Fruit fly (Drosophila melanogaster): ENCODE data around the gene Fancd2.
A peak's percentile ranks its signal among the peaks of the same experiment; 100 is the strongest.

The Fancd2 gene

DNA sequence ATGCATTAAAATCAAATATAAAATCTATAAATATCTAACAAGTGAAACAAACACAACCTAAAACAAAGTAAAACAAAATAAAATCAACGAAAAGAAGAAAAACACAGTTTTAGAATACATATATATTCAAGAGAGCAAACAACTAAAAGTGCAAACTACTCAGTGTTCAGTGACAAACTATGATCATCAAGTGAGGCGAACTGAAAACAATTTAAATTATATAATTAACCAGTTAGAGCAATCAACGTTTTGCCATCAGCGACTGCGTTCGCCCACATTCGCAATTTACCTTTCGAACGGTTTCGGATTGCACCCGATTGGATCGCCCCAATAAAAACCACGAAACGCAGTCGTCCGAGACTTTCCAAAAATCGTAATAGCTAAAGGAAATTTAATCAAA, 36.4 kb downstream of the Fancd2 start:
- TF ChIP-seq Snoo (tag; optimal IDR thresholded peaks at IDR 0.05) (no peak), CG13204 (GFP tag; optimal IDR thresholded peaks at IDR 0.05) (no peak), CG4496 (GFP tag; IDR thresholded peaks at IDR 0.05) (no peak), CG14655 (GFP tag; optimal IDR thresholded peaks at IDR 0.05) (no peak), Ets98B (GFP tag; IDR thresholded peaks at IDR 0.05) (no peak), fd96Ca (GFP tag; IDR thresholded peaks at IDR 0.05) (no peak), rn (GFP tag; IDR thresholded peaks at IDR 0.05) (no peak), CG9948 (tag; optimal IDR thresholded peaks at IDR 0.05) (no peak), CG17806 (tag; optimal IDR thresholded peaks at IDR 0.05) (no peak)

DNA sequence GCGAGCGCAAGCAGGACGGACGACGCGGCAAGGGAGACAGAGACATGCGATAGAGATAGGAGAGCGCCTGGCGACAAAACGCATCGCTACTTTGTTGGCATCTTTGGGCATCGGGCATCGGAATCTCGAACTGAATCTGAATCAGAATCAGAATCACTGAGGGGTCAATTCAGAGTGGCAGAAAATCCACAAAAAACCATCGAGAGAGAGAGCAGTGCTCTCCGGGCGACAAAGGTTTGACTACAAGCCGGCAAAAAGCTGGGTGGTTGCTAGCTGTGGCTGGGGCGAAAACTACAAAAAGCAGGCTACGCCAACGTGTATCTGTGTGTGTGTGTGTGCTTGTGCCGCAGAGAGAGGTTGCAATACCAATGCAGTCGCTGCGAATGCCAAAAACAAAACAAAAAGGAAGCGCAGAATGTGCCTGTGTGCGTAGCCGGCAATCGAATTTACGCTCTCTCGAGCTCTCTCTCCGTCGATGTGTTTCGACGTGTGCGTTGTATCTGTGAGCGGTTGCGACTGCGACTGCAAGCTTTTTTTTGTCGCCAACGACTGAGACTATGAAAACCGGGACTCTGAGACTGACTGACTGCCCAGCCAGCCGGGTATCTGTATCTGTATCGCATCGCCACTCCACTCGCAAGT, 37.6 kb downstream of the Fancd2 start:
- TF ChIP-seq D1 (tag; optimal IDR thresholded peaks at IDR 0.05): peak; percentile 14
- peak; percentile 99 for TF ChIP-seq CG4496 (GFP tag; IDR thresholded peaks at IDR 0.05)
- TF ChIP-seq Pif1B (GFP tag; optimal IDR thresholded peaks at IDR 0.05): peak; percentile 97
- peak; percentile 89 for TF ChIP-seq CG34367 (tag; optimal IDR thresholded peaks at IDR 0.05)
- TF ChIP-seq CG12605 (GFP tag; IDR thresholded peaks at IDR 0.05): peak; percentile 98
- TF ChIP-seq CG10348 (GFP tag; IDR thresholded peaks at IDR 0.05): 0 out of 2 replicates have a peak, but pooled peaks have one; percentile 18
- peak; percentile 93 for TF ChIP-seq CG14655 (GFP tag; optimal IDR thresholded peaks at IDR 0.05)
- peak; percentile 99 for TF ChIP-seq gl (tag; optimal IDR thresholded peaks at IDR 0.05)
- TF ChIP-seq EcR (GFP tag; optimal IDR thresholded peaks at IDR 0.05): peak; percentile 69
- peak; percentile 89 for TF ChIP-seq CG15710 (tag; optimal IDR thresholded peaks at IDR 0.05)
- TF ChIP-seq CG8301 (tag; optimal IDR thresholded peaks at IDR 0.05): peak; percentile 89
- TF ChIP-seq Snoo (tag; optimal IDR thresholded peaks at IDR 0.05): peak; percentile 89
- TF ChIP-seq Pif1A (GFP tag; optimal IDR thresholded peaks at IDR 0.05): peak; percentile 90
- TF ChIP-seq Ets98B (GFP tag; IDR thresholded peaks at IDR 0.05): peak; percentile 100
- peak; percentile 100 for TF ChIP-seq fd96Ca (GFP tag; IDR thresholded peaks at IDR 0.05)
- TF ChIP-seq CG13204 (GFP tag; optimal IDR thresholded peaks at IDR 0.05): peak; percentile 95
- TF ChIP-seq rn (GFP tag; IDR thresholded peaks at IDR 0.05): peak; percentile 65; the same call in 1 of the 2 replicates
- TF ChIP-seq CG32121 (GFP tag; IDR thresholded peaks at IDR 0.05): peak; percentile 100
- TF ChIP-seq CG9948 (tag; optimal IDR thresholded peaks at IDR 0.05): peak; percentile 73
- TF ChIP-seq CG8159 (tag; optimal IDR thresholded peaks at IDR 0.05): peak; percentile 86
- peak; percentile 82 for TF ChIP-seq CG17806 (tag; optimal IDR thresholded peaks at IDR 0.05)

DNA sequence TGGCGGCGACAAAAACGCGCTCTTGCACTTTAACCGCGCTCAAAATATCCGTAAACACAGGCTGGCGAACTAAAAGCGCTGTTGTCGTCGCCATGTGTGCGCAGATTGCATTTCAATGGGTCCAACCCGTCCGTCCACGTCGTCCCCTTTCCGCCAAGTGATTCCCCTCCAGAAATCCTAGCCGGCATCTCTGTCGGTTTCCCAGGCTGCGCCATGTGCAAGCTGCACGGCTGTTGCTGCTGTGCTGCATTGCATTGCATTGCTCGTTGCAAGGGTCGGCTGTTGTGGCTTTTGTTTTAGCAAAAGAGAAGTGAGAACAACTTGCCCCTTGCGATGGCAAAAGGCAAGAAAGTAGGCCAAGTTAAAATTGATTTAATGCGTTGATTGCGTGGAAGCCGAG, 41.9 kb downstream of the Fancd2 start:
- TF ChIP-seq CG12605 (GFP tag; IDR thresholded peaks at IDR 0.05): no peak
- TF ChIP-seq CG13204 (GFP tag; optimal IDR thresholded peaks at IDR 0.05): peak; percentile 67
- TF ChIP-seq Ets98B (GFP tag; IDR thresholded peaks at IDR 0.05): no peak
- TF ChIP-seq CG4496 (GFP tag; IDR thresholded peaks at IDR 0.05): peak; percentile 59; the same call in 1 of the 3 replicates

- peak; percentile 20 for TF ChIP-seq CG8301 (tag; optimal IDR thresholded peaks at IDR 0.05)
- peak; percentile 42 for TF ChIP-seq CG17806 (tag; optimal IDR thresholded peaks at IDR 0.05)
- TF ChIP-seq CG8159 (tag; optimal IDR thresholded peaks at IDR 0.05): peak; percentile 54
- TF ChIP-seq CG12605 (GFP tag; IDR thresholded peaks at IDR 0.05): 0 out of 2 replicates have a peak, but pooled peaks have one; percentile 16
- TF ChIP-seq Pif1A (GFP tag; optimal IDR thresholded peaks at IDR 0.05): peak; percentile 64
- TF ChIP-seq rn (GFP tag; IDR thresholded peaks at IDR 0.05): no peak
- TF ChIP-seq fd96Ca (GFP tag; IDR thresholded peaks at IDR 0.05): peak; percentile 60; the same call in 1 of the 3 replicates
- TF ChIP-seq CG13204 (GFP tag; optimal IDR thresholded peaks at IDR 0.05): peak; percentile 35
- peak; percentile 42 for TF ChIP-seq CG9948 (tag; optimal IDR thresholded peaks at IDR 0.05)
- TF ChIP-seq CG4496 (GFP tag; IDR thresholded peaks at IDR 0.05): no peak; the same call in 2 of the 3 replicates
- TF ChIP-seq Snoo (tag; optimal IDR thresholded peaks at IDR 0.05): no peak
- no peak for TF ChIP-seq Pif1B (GFP tag; optimal IDR thresholded peaks at IDR 0.05)
- TF ChIP-seq gl (tag; optimal IDR thresholded peaks at IDR 0.05): peak; percentile 15
- peak; percentile 50 for TF ChIP-seq CG14655 (GFP tag; optimal IDR thresholded peaks at IDR 0.05)
- no peak for TF ChIP-seq Ets98B (GFP tag; IDR thresholded peaks at IDR 0.05)
- TF ChIP-seq CG34367 (tag; optimal IDR thresholded peaks at IDR 0.05): no peak
- TF ChIP-seq CG15710 (tag; optimal IDR thresholded peaks at IDR 0.05): peak; percentile 46
- TF ChIP-seq D1 (tag; optimal IDR thresholded peaks at IDR 0.05): no peak
- TF ChIP-seq CG32121 (GFP tag; IDR thresholded peaks at IDR 0.05): no peak
- peak; percentile 34 for TF ChIP-seq EcR (GFP tag; optimal IDR thresholded peaks at IDR 0.05)
- TF ChIP-seq CG10348 (GFP tag; IDR thresholded peaks at IDR 0.05): no peak
These were observed 42.8 kb downstream of the Fancd2 start for dm6 chr3R:20773174-20773573.

DNA sequence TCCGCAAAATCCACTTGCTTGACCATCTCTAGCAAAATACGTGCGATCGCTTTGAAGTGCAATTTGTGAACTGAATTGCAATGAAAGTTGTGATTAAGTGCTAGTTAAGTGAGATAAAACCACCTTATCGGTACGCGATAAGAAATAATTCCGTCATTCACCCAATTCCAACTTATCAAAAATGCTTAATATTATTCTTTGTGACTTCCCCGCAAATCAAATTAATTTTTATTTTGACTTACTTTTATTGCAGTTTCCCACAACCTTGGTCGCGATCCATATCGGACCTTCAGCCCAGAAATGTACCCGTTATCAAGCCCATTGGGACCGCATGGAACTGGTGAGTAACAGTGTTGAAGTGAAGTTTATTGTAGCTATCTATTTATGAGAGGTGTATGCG, 43.4 kb downstream of the Fancd2 start, which contains the start of gene Takl1:
TSS of gene Takl1 (minus strand) at position 59 of the 400 bp plus-strand sequence.
- TF ChIP-seq CG17806 (tag; optimal IDR thresholded peaks at IDR 0.05) (no peak), gl (tag; optimal IDR thresholded peaks at IDR 0.05) (no peak), Pif1A (GFP tag; optimal IDR thresholded peaks at IDR 0.05) (no peak), CG8301 (tag; optimal IDR thresholded peaks at IDR 0.05) (no peak), fd96Ca (GFP tag; IDR thresholded peaks at IDR 0.05) (no peak), CG34367 (tag; optimal IDR thresholded peaks at IDR 0.05) (no peak), CG9948 (tag; optimal IDR thresholded peaks at IDR 0.05) (no peak), rn (GFP tag; IDR thresholded peaks at IDR 0.05) (no peak), CG8159 (tag; optimal IDR thresholded peaks at IDR 0.05) (no peak), Pif1B (GFP tag; optimal IDR thresholded peaks at IDR 0.05) (no peak), D1 (tag; optimal IDR thresholded peaks at IDR 0.05) (no peak), CG14655 (GFP tag; optimal IDR thresholded peaks at IDR 0.05) (no peak), CG15710 (tag; optimal IDR thresholded peaks at IDR 0.05) (no peak), CG10348 (GFP tag; IDR thresholded peaks at IDR 0.05) (no peak), EcR (GFP tag; optimal IDR thresholded peaks at IDR 0.05) (no peak), CG13204 (GFP tag; optimal IDR thresholded peaks at IDR 0.05) (no peak), CG32121 (GFP tag; IDR thresholded peaks at IDR 0.05) (no peak), Ets98B (GFP tag; IDR thresholded peaks at IDR 0.05) (no peak), Snoo (tag; optimal IDR thresholded peaks at IDR 0.05) (no peak), CG12605 (GFP tag; IDR thresholded peaks at IDR 0.05) (no peak)

Data from whole organism, pupa.